Fruit fly (Drosophila melanogaster) whole organism, prepupa: ENCODE data around the gene ND-24.

Experiments
- CG9139 ChIP-seq: fragments of 200-800 bp; sonication (Bioruptor generic); optimal IDR thresholded peaks from 3 replicates; lab custom pipeline; 2017; ENCODE audit warnings: missing biosample characterization, mild to moderate bottlenecking, missing genetic modification characterization
- OdsH ChIP-seq: fragments of 200-800 bp; sonication (Bioruptor generic); optimal IDR thresholded peaks from 3 replicates; lab custom pipeline; 2016; ENCODE audit warnings: missing biosample characterization, missing genetic modification characterization
- dsx ChIP-seq: fragments of 200-800 bp; optimal IDR thresholded peaks from 3 replicates; lab custom pipeline; 2019; ENCODE audit warnings: missing biosample characterization, mild to moderate bottlenecking, missing genetic modification characterization, moderate library complexity; ENCODE audit not compliant: poor library complexity, severe bottlenecking
- fkh ChIP-seq: fragments of 200-800 bp; sonication (Bioruptor generic); optimal IDR thresholded peaks from 3 replicates; lab custom pipeline; 2017; ENCODE audit warnings: missing biosample characterization, mild to moderate bottlenecking, missing genetic modification characterization, moderate library complexity

- TF ChIP-seq OdsH (GFP tag; lab: Kevin White, UChicago) (no peak), fkh (no peak), CG9139 (GFP tag; lab: Kevin White, UChicago) (no peak), dsx (GFP tag; lab: Kevin White, UChicago) (no peak)
These were observed 8.9 kb downstream of the ND-24 start for dm6 chrX:17640837-17641236.
